1 fruit fly cellular context compared by ENCODE assay signal in the genomic region with DNA sequence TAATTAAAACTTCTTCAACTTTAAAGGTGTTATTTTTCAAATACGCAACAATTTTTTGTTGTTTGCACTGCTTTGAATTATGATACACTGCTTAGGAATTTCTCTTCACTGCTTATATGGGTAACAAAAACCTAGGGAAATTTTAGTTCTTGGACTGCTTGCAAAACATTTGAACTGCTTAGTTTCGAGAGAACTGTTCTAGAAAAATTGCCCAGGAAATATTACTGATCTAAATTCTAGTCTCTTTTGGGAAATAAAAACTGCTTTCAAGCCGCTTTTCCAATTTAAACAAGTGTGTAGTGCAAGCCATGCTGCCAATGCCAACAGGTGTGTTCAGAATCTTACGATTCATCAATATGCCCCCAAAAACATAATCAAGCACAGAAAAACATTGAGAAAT.
TF ChIP-seq lines count a peak whose summit lies in the region.

No protein-coding gene starts in this region.

TF ChIP-seq in whole organism, embryonic, 481 proteins besides CTCF, POLR2A, EP300 and RAD21 (continued from another document and continues in another):
- TF ChIP-seq Fer3 (tag; optimal IDR thresholded peaks at IDR 0.05; lab: Kevin White, UChicago) (peak; percentile 16), CG15479 (GFP tag; optimal IDR thresholded peaks at IDR 0.05; lab: Kevin White, UChicago) (no peak), NFAT (GFP tag; IDR thresholded peaks at IDR 0.05; lab: Robert Waterston, UW) (no peak), Sin3A (optimal IDR thresholded peaks at IDR 0.05; lab: Kevin White, UChicago) (no peak), chif (GFP tag; optimal IDR thresholded peaks at IDR 0.05; lab: Kevin White, UChicago) (peak in 1 of 2 experiments; percentile 34), Xbp1 (GFP tag; optimal IDR thresholded peaks at IDR 0.05; lab: Kevin White, UChicago) (no peak), sens (GFP tag; lab: Kevin White, UChicago) (peak; percentile 80), CG42726 (GFP tag; IDR thresholded peaks at IDR 0.05; lab: Robert Waterston, UW; ENCODE audit: partially characterized antibody) (no peak), CG12744 (GFP tag; optimal IDR thresholded peaks at IDR 0.05; lab: Kevin White, UChicago) (no peak), amos (GFP tag; IDR thresholded peaks at IDR 0.05; lab: Robert Waterston, UW; ENCODE audit: partially characterized antibody) (no peak), CG17912 (GFP tag; optimal IDR thresholded peaks at IDR 0.05; lab: Kevin White, UChicago) (peak; percentile 31), ftz-f1 (GFP tag; optimal IDR thresholded peaks at IDR 0.05; lab: Kevin White, UChicago) (no peak), CG2875 (GFP tag; optimal IDR thresholded peaks at IDR 0.05; lab: Kevin White, UChicago) (no peak), unc-4 (GFP tag; IDR thresholded peaks at IDR 0.05; lab: Robert Waterston, UW; ENCODE audit: partially characterized antibody) (no peak), en (GFP tag; optimal IDR thresholded peaks at IDR 0.05; lab: Kevin White, UChicago) (no peak), gt (GFP tag; IDR thresholded peaks at IDR 0.05; lab: Robert Waterston, UW) (no peak), toy (GFP tag; IDR thresholded peaks at IDR 0.05; lab: Robert Waterston, UW) (no peak), CG4820 (GFP tag; optimal IDR thresholded peaks at IDR 0.05; lab: Kevin White, UChicago) (peak; percentile 27), pros (GFP tag; optimal IDR thresholded peaks at IDR 0.05; lab: Kevin White, UChicago) (no peak), CG6854 (GFP tag; optimal IDR thresholded peaks at IDR 0.05; lab: Kevin White, UChicago) (no peak), Lhr (GFP tag; optimal IDR thresholded peaks at IDR 0.05; lab: Kevin White, UChicago) (peak; percentile 59), dysf (GFP tag; IDR thresholded peaks at IDR 0.05; lab: Robert Waterston, UW) (no peak), CG10565 (GFP tag; optimal IDR thresholded peaks at IDR 0.05; lab: Kevin White, UChicago) (no peak), CG18476 (GFP tag; optimal IDR thresholded peaks at IDR 0.05; lab: Kevin White, UChicago) (no peak), mld (GFP tag; IDR thresholded peaks at IDR 0.05; lab: Robert Waterston, UW; ENCODE audit: partially characterized antibody) (no peak), Doc3 (GFP tag; IDR thresholded peaks at IDR 0.05; lab: Robert Waterston, UW; ENCODE audit: partially characterized antibody) (no peak), HHEX (GFP tag; optimal IDR thresholded peaks at IDR 0.05; lab: Kevin White, UChicago) (no peak), Bteb2 (GFP tag; optimal IDR thresholded peaks at IDR 0.05; lab: Kevin White, UChicago) (no peak), usp (GFP tag; optimal IDR thresholded peaks at IDR 0.05; lab: Kevin White, UChicago) (no peak), D19B (GFP tag; optimal IDR thresholded peaks at IDR 0.05; lab: Kevin White, UChicago) (no peak), BtbVII (GFP tag; optimal IDR thresholded peaks at IDR 0.05; lab: Kevin White, UChicago) (no peak), CG30431 (GFP tag; optimal IDR thresholded peaks at IDR 0.05; lab: Kevin White, UChicago) (no peak), CG31388 (GFP tag; optimal IDR thresholded peaks at IDR 0.05; lab: Kevin White, UChicago) (no peak), Hr51 (GFP tag; optimal IDR thresholded peaks at IDR 0.05; lab: Kevin White, UChicago) (no peak), CG7928 (GFP tag; optimal IDR thresholded peaks at IDR 0.05; lab: Kevin White, UChicago) (no peak), Hr78 (GFP tag; optimal IDR thresholded peaks at IDR 0.05; lab: Kevin White, UChicago) (no peak), br (optimal IDR thresholded peaks at IDR 0.05; lab: Kevin White, UChicago) (no peak), tin (GFP tag; optimal IDR thresholded peaks at IDR 0.05; lab: Kevin White, UChicago) (no peak), ind (GFP tag; optimal IDR thresholded peaks at IDR 0.05; lab: Kevin White, UChicago) (no peak), jing (GFP tag; optimal IDR thresholded peaks at IDR 0.05; lab: Kevin White, UChicago) (no peak), CG10209 (GFP tag; optimal IDR thresholded peaks at IDR 0.05; lab: Kevin White, UChicago) (no peak), CG17829 (tag; optimal IDR thresholded peaks at IDR 0.05; lab: Kevin White, UChicago) (peak; percentile 61), Blimp-1 (GFP tag; optimal IDR thresholded peaks at IDR 0.05; lab: Kevin White, UChicago) (no peak), dpn (GFP tag; optimal IDR thresholded peaks at IDR 0.05; lab: Kevin White, UChicago) (no peak), gfzf (GFP tag; optimal IDR thresholded peaks at IDR 0.05; lab: Kevin White, UChicago) (no peak), slou (GFP tag; optimal IDR thresholded peaks at IDR 0.05; lab: Kevin White, UChicago) (no peak), CG33557 (GFP tag; optimal IDR thresholded peaks at IDR 0.05; lab: Kevin White, UChicago) (peak; percentile 56), Antp (GFP tag; optimal IDR thresholded peaks at IDR 0.05; lab: Kevin White, UChicago) (no peak), Myb (GFP tag; optimal IDR thresholded peaks at IDR 0.05; lab: Kevin White, UChicago) (peak; percentile 54), CG15514 (GFP tag; optimal IDR thresholded peaks at IDR 0.05; lab: Kevin White, UChicago) (no peak), Deaf1 (tag; optimal IDR thresholded peaks at IDR 0.05; lab: Kevin White, UChicago) (no peak), CG2120 (GFP tag; optimal IDR thresholded peaks at IDR 0.05; lab: Kevin White, UChicago) (no peak), CG10366 (GFP tag; IDR thresholded peaks at IDR 0.05; lab: Robert Waterston, UW) (no peak), CG5180 (GFP tag; optimal IDR thresholded peaks at IDR 0.05; lab: Kevin White, UChicago) (no peak), CG2129 (GFP tag; IDR thresholded peaks at IDR 0.05; lab: Robert Waterston, UW; ENCODE audit: partially characterized antibody) (no peak), zen2 (GFP tag; IDR thresholded peaks at IDR 0.05; lab: Robert Waterston, UW; ENCODE audit: partially characterized antibody) (no peak), CG4328 (GFP tag; optimal IDR thresholded peaks at IDR 0.05; lab: Kevin White, UChicago) (no peak), CG8478 (optimal IDR thresholded peaks at IDR 0.05; lab: Kevin White, UChicago) (no peak), inv (GFP tag; IDR thresholded peaks at IDR 0.05; lab: Robert Waterston, UW; ENCODE audit: partially characterized antibody) (no peak; the same call in 1 of the 2 replicates), dmrt11E (tag; optimal IDR thresholded peaks at IDR 0.05; lab: Kevin White, UChicago) (peak; percentile 24), Elba2 (GFP tag; optimal IDR thresholded peaks at IDR 0.05; lab: Kevin White, UChicago) (no peak), Mrtf (GFP tag; IDR thresholded peaks at IDR 0.05; lab: Robert Waterston, UW) (no peak), C15 (GFP tag; IDR thresholded peaks at IDR 0.05; lab: Robert Waterston, UW) (no peak), Taf1 (GFP tag; IDR thresholded peaks at IDR 0.05; lab: Robert Waterston, UW) (no peak), CG14050 (GFP tag; IDR thresholded peaks at IDR 0.05; lab: Robert Waterston, UW) (no peak), CG2199 (GFP tag; IDR thresholded peaks at IDR 0.05; lab: Robert Waterston, UW) (peak; percentile 62; the same call in 1 of the 3 replicates), Nf-YA (GFP tag; IDR thresholded peaks at IDR 0.05; lab: Robert Waterston, UW) (no peak), Doc2 (GFP tag; IDR thresholded peaks at IDR 0.05; lab: Robert Waterston, UW) (no peak), ash1 (GFP tag; optimal IDR thresholded peaks at IDR 0.05; lab: Kevin White, UChicago) (no peak), gce (GFP tag; IDR thresholded peaks at IDR 0.05; lab: Robert Waterston, UW) (no peak), fu2 (GFP tag; optimal IDR thresholded peaks at IDR 0.05; lab: Kevin White, UChicago) (no peak), CG3407 (GFP tag; optimal IDR thresholded peaks at IDR 0.05; lab: Kevin White, UChicago) (no peak), H2.0 (GFP tag; IDR thresholded peaks at IDR 0.05; lab: Robert Waterston, UW) (no peak), CG11560 (tag; IDR thresholded peaks at IDR 0.05; lab: Robert Waterston, UW) (no peak), CG12659 (GFP tag; optimal IDR thresholded peaks at IDR 0.05; lab: Kevin White, UChicago) (peak; percentile 42), CG10543 (GFP tag; optimal IDR thresholded peaks at IDR 0.05; lab: Kevin White, UChicago) (peak; percentile 1), stc (GFP tag; IDR thresholded peaks at IDR 0.05; lab: Robert Waterston, UW) (no peak), hkb (optimal IDR thresholded peaks at IDR 0.05; lab: Kevin White, UChicago) (no peak), hkb (GFP tag; IDR thresholded peaks at IDR 0.05; lab: Robert Waterston, UW) (no peak), tio (GFP tag; optimal IDR thresholded peaks at IDR 0.05; lab: Kevin White, UChicago) (no peak), CG32772 (GFP tag; IDR thresholded peaks at IDR 0.05; lab: Robert Waterston, UW) (no peak), aop (GFP tag; IDR thresholded peaks at IDR 0.05; lab: Robert Waterston, UW) (no peak), pita (GFP tag; optimal IDR thresholded peaks at IDR 0.05; lab: Kevin White, UChicago) (peak; percentile 49), hbn (GFP tag; IDR thresholded peaks at IDR 0.05; lab: Robert Waterston, UW; ENCODE audit: partially characterized antibody) (no peak), ken (GFP tag; IDR thresholded peaks at IDR 0.05; lab: Robert Waterston, UW) (no peak), Gsc (GFP tag; IDR thresholded peaks at IDR 0.05; lab: Robert Waterston, UW) (no peak), klu (GFP tag; IDR thresholded peaks at IDR 0.05; lab: Robert Waterston, UW) (no peak), pho (GFP tag; optimal IDR thresholded peaks at IDR 0.05; lab: Kevin White, UChicago) (no peak), CG5245 (GFP tag; optimal IDR thresholded peaks at IDR 0.05; lab: Kevin White, UChicago) (no peak), Vsx1 (GFP tag; optimal IDR thresholded peaks at IDR 0.05; lab: Kevin White, UChicago) (no peak), Neu2 (GFP tag; optimal IDR thresholded peaks at IDR 0.05; lab: Kevin White, UChicago; ENCODE audit: borderline replicate concordance) (no peak), fd3F (GFP tag; optimal IDR thresholded peaks at IDR 0.05; lab: Kevin White, UChicago) (no peak), B-H1 (GFP tag; IDR thresholded peaks at IDR 0.05; lab: Robert Waterston, UW) (no peak), ranshi (GFP tag; IDR thresholded peaks at IDR 0.05; lab: Robert Waterston, UW) (no peak), fd64A (GFP tag; optimal IDR thresholded peaks at IDR 0.05; lab: Kevin White, UChicago) (no peak), CG1233 (GFP tag; optimal IDR thresholded peaks at IDR 0.05; lab: Kevin White, UChicago) (peak; percentile 30), Dek (tag; optimal IDR thresholded peaks at IDR 0.05; lab: Kevin White, UChicago) (no peak), Ssrp (tag; optimal IDR thresholded peaks at IDR 0.05; lab: Kevin White, UChicago) (peak; percentile 1), CG34224 (GFP tag; IDR thresholded peaks at IDR 0.05; lab: Robert Waterston, UW; ENCODE audit: partially characterized antibody) (no peak), CG7556 (GFP tag; optimal IDR thresholded peaks at IDR 0.05; lab: Kevin White, UChicago) (no peak), CG31224 (GFP tag; IDR thresholded peaks at IDR 0.05; lab: Robert Waterston, UW) (no peak), sd (tag; optimal IDR thresholded peaks at IDR 0.05; lab: Kevin White, UChicago) (peak; percentile 92), CG6689 (GFP tag; IDR thresholded peaks at IDR 0.05; lab: Robert Waterston, UW) (no peak), CG8290 (GFP tag; optimal IDR thresholded peaks at IDR 0.05; lab: Kevin White, UChicago) (peak; percentile 68), CG8290 (tag; optimal IDR thresholded peaks at IDR 0.05; lab: Kevin White, UChicago) (peak; percentile 64 to 83), CG7357 (GFP tag; IDR thresholded peaks at IDR 0.05; lab: Robert Waterston, UW) (no peak), CG4424 (GFP tag; optimal IDR thresholded peaks at IDR 0.05; lab: Kevin White, UChicago) (no peak), sisA (GFP tag; IDR thresholded peaks at IDR 0.05; lab: Robert Waterston, UW) (no peak), salm (tag; optimal IDR thresholded peaks at IDR 0.05; lab: Kevin White, UChicago) (no peak), chinmo (GFP tag; IDR thresholded peaks at IDR 0.05; lab: Robert Waterston, UW; ENCODE audit: partially characterized antibody) (no peak), stwl (tag; optimal IDR thresholded peaks at IDR 0.05; lab: Kevin White, UChicago) (peak; percentile 93), Dip3 (GFP tag; optimal IDR thresholded peaks at IDR 0.05; lab: Kevin White, UChicago) (no peak), CG2116 (GFP tag; optimal IDR thresholded peaks at IDR 0.05; lab: Kevin White, UChicago) (no peak), CG15011 (GFP tag; optimal IDR thresholded peaks at IDR 0.05; lab: Kevin White, UChicago) (no peak), ham (GFP tag; IDR thresholded peaks at IDR 0.05; lab: Robert Waterston, UW) (no peak), vnd (GFP tag; IDR thresholded peaks at IDR 0.05; lab: Robert Waterston, UW; ENCODE audit: partially characterized antibody) (no peak), CG30020 (tag; optimal IDR thresholded peaks at IDR 0.05; lab: Kevin White, UChicago) (no peak), sob (GFP tag; IDR thresholded peaks at IDR 0.05; lab: Robert Waterston, UW) (no peak), CG3995 (GFP tag; optimal IDR thresholded peaks at IDR 0.05; lab: Kevin White, UChicago) (no peak), CG9727 (GFP tag; optimal IDR thresholded peaks at IDR 0.05; lab: Kevin White, UChicago) (no peak), org-1 (GFP tag; optimal IDR thresholded peaks at IDR 0.05; lab: Kevin White, UChicago) (no peak), CG12219 (GFP tag; optimal IDR thresholded peaks at IDR 0.05; lab: Kevin White, UChicago) (no peak), Hmx (GFP tag; optimal IDR thresholded peaks at IDR 0.05; lab: Kevin White, UChicago) (no peak), Med (GFP tag; lab: Kevin White, UChicago) (peak; percentile 57), lmd (GFP tag; IDR thresholded peaks at IDR 0.05; lab: Robert Waterston, UW) (no peak), CG17802 (tag; optimal IDR thresholded peaks at IDR 0.05; lab: Kevin White, UChicago) (no peak), cg (GFP tag; optimal IDR thresholded peaks at IDR 0.05; lab: Kevin White, UChicago) (no peak), TFAM (GFP tag; optimal IDR thresholded peaks at IDR 0.05; lab: Kevin White, UChicago) (no peak), Hey (tag; optimal IDR thresholded peaks at IDR 0.05; lab: Kevin White, UChicago) (no peak), CG18764 (GFP tag; optimal IDR thresholded peaks at IDR 0.05; lab: Kevin White, UChicago) (no peak), CG33213 (GFP tag; optimal IDR thresholded peaks at IDR 0.05; lab: Kevin White, UChicago) (peak; percentile 38), mirr (GFP tag; optimal IDR thresholded peaks at IDR 0.05; lab: Kevin White, UChicago) (no peak), onecut (GFP tag; IDR thresholded peaks at IDR 0.05; lab: Robert Waterston, UW) (0 out of 2 replicates have a peak, but pooled peaks have one; percentile 18), CG7987 (GFP tag; optimal IDR thresholded peaks at IDR 0.05; lab: Kevin White, UChicago) (no peak)
